Worm (Caenorhabditis elegans) whole organism, L3 larva: ENCODE data around the gene mrpl-41.

Experiments
- egl-27 ChIP-seq: sonication (generic microtip); optimal IDR thresholded peaks from 4 replicates; lab custom pipeline; 2017; ENCODE audit warnings: missing biosample characterization, missing genetic modification reagents, missing genetic modification characterization
- egl-5 ChIP-seq: fragments of 150-350 bp; optimal IDR thresholded peaks from 2 replicates; lab custom pipeline; 2017; ENCODE audit warnings: missing biosample characterization, missing genetic modification reagents, missing genetic modification characterization, inconsistent platforms
- elt-3 ChIP-seq, 3 experiments: fragments of 150-350 bp in 1 of 3; sonication (generic microtip) in 2 of 3; optimal IDR thresholded peaks; 2 replicates in 2 of 3; 4 replicates in 1 of 3; lab custom pipeline; 2014 to 2017; ENCODE audit warnings: missing biosample characterization in 3 of 3, missing genetic modification characterization in 3 of 3
- nhr-237 ChIP-seq: fragments of 150-350 bp; optimal IDR thresholded peaks from 2 replicates; lab custom pipeline; 2014; ENCODE audit warnings: missing biosample characterization, missing genetic modification characterization
- ztf-4 ChIP-seq: fragments of 150-350 bp; optimal IDR thresholded peaks from 2 replicates; lab custom pipeline; 2014; ENCODE audit warnings: missing biosample characterization, missing genetic modification characterization

ce11 chrII:257519-257918 lies 31.2 kb upstream of the mrpl-41 start, which contains the start of gene cat-2:
- TF ChIP-seq ztf-4 (tag; lab: Kevin White, UChicago) (no peak), egl-27 (tag; lab: Kevin White, UChicago) (no peak), egl-5 (no peak), nhr-237 (tag; lab: Kevin White, UChicago) (no peak), elt-3 (tag; optimal IDR thresholded peaks at IDR 0.05; lab: Kevin White, UChicago) (no peak)
